Fruit fly (Drosophila melanogaster) Kc167 (cell line): ENCODE results near the gene CG5746.

Source experiments
- Myc ChIP-seq: fragments of >200 bp; optimal IDR thresholded peaks from 2 replicates; lab custom pipeline; 2017; ENCODE audit warnings: missing external identifiers
- insv ChIP-seq: fragments of >200 bp; optimal IDR thresholded peaks from 3 replicates; lab custom pipeline; 2018; ENCODE audit warnings: missing external identifiers

DNA sequence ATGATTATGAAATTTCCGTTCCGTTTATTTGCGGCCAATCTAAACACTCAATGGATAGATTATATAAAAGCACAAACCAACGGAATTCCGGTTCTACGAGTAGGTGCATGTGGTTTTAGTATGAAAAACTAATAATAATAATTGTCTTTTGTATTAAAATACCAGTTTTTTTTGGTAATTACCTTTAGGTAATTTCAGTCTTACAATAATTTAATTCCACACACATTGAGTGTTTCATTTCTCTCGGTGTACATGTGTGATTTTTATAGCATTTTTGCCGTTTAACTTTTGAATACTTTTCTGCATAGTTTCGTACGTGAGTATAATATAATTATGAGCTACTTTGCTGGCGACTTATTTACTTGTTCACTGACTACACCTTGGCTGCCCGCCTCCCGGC lies 45.5 kb downstream of the CG5746 start:
- no peak for TF ChIP-seq Myc
- TF ChIP-seq insv (lab: Kevin White, UChicago) = no peak
